Fruit fly (Drosophila melanogaster): ENCODE measurements around the gene TotE.

The TotE gene

dm6 chr2L:19866540-19867318 lies 46.6 kb downstream of the TotE start (continued):
- TF ChIP-seq B-H1 (GFP tag; IDR thresholded peaks at IDR 0.05) (no peak), CG1529 (GFP tag; optimal IDR thresholded peaks at IDR 0.05) (peak; percentile 5), mld (GFP tag; IDR thresholded peaks at IDR 0.05; ENCODE audit: partially characterized antibody) (no peak), Abd-B (GFP tag; optimal IDR thresholded peaks at IDR 0.05) (peak; percentile 40), CG3163 (GFP tag; optimal IDR thresholded peaks at IDR 0.05) (no peak), sens-2 (GFP tag; IDR thresholded peaks at IDR 0.05) (no peak), CG12071 (GFP tag; optimal IDR thresholded peaks at IDR 0.05) (no peak), Sin3A (optimal IDR thresholded peaks at IDR 0.05) (no peak), Ada2b (GFP tag; IDR thresholded peaks at IDR 0.05) (0 out of 2 replicates have a peak, but pooled peaks have one; percentile 16), CG1602 (GFP tag; optimal IDR thresholded peaks at IDR 0.05) (no peak), CG17385 (GFP tag; optimal IDR thresholded peaks at IDR 0.05) (peak; percentile 26), chinmo (GFP tag; IDR thresholded peaks at IDR 0.05; ENCODE audit: partially characterized antibody) (no peak), twi (tag; optimal IDR thresholded peaks at IDR 0.05) (peak; percentile 58), Side (GFP tag; optimal IDR thresholded peaks at IDR 0.05) (peak; percentile 14), CG9609 (GFP tag; optimal IDR thresholded peaks at IDR 0.05) (peak; percentile 43), CG10654 (GFP tag; optimal IDR thresholded peaks at IDR 0.05) (no peak), dan (GFP tag; IDR thresholded peaks at IDR 0.05) (0 out of 2 replicates have a peak, but pooled peaks have one; percentile 9), hkb (optimal IDR thresholded peaks at IDR 0.05) (no peak), hkb (GFP tag; IDR thresholded peaks at IDR 0.05) (0 out of 2 replicates have a peak, but pooled peaks have one; percentile 18), Hsf (GFP tag; optimal IDR thresholded peaks at IDR 0.05) (peak; percentile 55), CG43689 (GFP tag; IDR thresholded peaks at IDR 0.05) (no peak), Ptx1 (GFP tag; IDR thresholded peaks at IDR 0.05) (no peak; the same call in 1 of the 2 replicates), trem (tag; optimal IDR thresholded peaks at IDR 0.05) (peak; percentile 9), luna (GFP tag; optimal IDR thresholded peaks at IDR 0.05) (no peak), CG17359 (tag; optimal IDR thresholded peaks at IDR 0.05) (peak; percentile 45), CG10979 (tag; optimal IDR thresholded peaks at IDR 0.05) (peak; percentile 61), CG8388 (GFP tag; optimal IDR thresholded peaks at IDR 0.05) (peak; percentile 17), CkIIα-i1 (GFP tag; IDR thresholded peaks at IDR 0.05) (no peak), HLH3B (GFP tag; IDR thresholded peaks at IDR 0.05) (no peak), ftz-f1 (GFP tag; optimal IDR thresholded peaks at IDR 0.05) (no peak), slou (GFP tag; optimal IDR thresholded peaks at IDR 0.05) (no peak), CG8765 (GFP tag; IDR thresholded peaks at IDR 0.05) (no peak), bab2 (GFP tag; optimal IDR thresholded peaks at IDR 0.05) (peak; percentile 40), Vsx1 (GFP tag; optimal IDR thresholded peaks at IDR 0.05) (no peak), CG17612 (GFP tag; IDR thresholded peaks at IDR 0.05) (no peak), toy (GFP tag; IDR thresholded peaks at IDR 0.05) (no peak), CG12299 (tag; optimal IDR thresholded peaks at IDR 0.05) (no peak), Xbp1 (GFP tag; optimal IDR thresholded peaks at IDR 0.05) (peak; percentile 50), CG5245 (GFP tag; optimal IDR thresholded peaks at IDR 0.05) (no peak), Bgb (GFP tag; IDR thresholded peaks at IDR 0.05; ENCODE audit: partially characterized antibody) (no peak), CG2678 (tag; optimal IDR thresholded peaks at IDR 0.05) (peak; percentile 69), cad (GFP tag; optimal IDR thresholded peaks at IDR 0.05) (peak; percentile 73), her (GFP tag; optimal IDR thresholded peaks at IDR 0.05) (no peak), crc (GFP tag; optimal IDR thresholded peaks at IDR 0.05) (no peak), ac (GFP tag; optimal IDR thresholded peaks at IDR 0.05) (peak; percentile 76), cato (GFP tag; optimal IDR thresholded peaks at IDR 0.05; ENCODE audit: borderline replicate concordance) (peak; percentile 9), Asciz (GFP tag; optimal IDR thresholded peaks at IDR 0.05) (peak; percentile 6), CG1233 (GFP tag; optimal IDR thresholded peaks at IDR 0.05) (peak; percentile 31), pb (GFP tag; optimal IDR thresholded peaks at IDR 0.05) (peak; percentile 40), CG10565 (GFP tag; optimal IDR thresholded peaks at IDR 0.05) (no peak), ara (GFP tag; IDR thresholded peaks at IDR 0.05) (no peak)

All from whole organism, embryonic.